Worm (Caenorhabditis elegans) whole organism, L4 larva: ENCODE results near the gene dop-5.

Experiments
- F49E8.2 ChIP-seq: sonication (generic microtip); optimal IDR thresholded peaks from 2 replicates; lab custom pipeline; 2016; ENCODE audit warnings: missing compliant biosample characterization, mild to moderate bottlenecking, missing genetic modification characterization, borderline replicate concordance
- ama-1 ChIP-seq: fragments of 150-350 bp; optimal IDR thresholded peaks from 2 replicates; lab custom pipeline; 2014; ENCODE audit warnings: inconsistent platforms, mixed read lengths
- ceh-32 ChIP-seq: sonication (generic microtip); optimal IDR thresholded peaks from 2 replicates; lab custom pipeline; 2016; ENCODE audit warnings: mild to moderate bottlenecking, missing genetic modification characterization, missing compliant biosample characterization; ENCODE audit not compliant: poor library complexity
- dmd-8 ChIP-seq: fragments of 200-800 bp; sonication (Bioruptor generic); IDR thresholded peaks from 2 replicates; pipeline ENCODE4 v1.3.6; 2022; ENCODE audit warnings: missing genetic modification characterization, missing compliant biosample characterization
- hlh-30 ChIP-seq: sonication (generic microtip); optimal IDR thresholded peaks from 2 replicates; lab custom pipeline; 2017; ENCODE audit warnings: antibody characterized with exemption, mild to moderate bottlenecking, missing genetic modification characterization, missing compliant biosample characterization; ENCODE audit not compliant: insufficient read depth
- lsy-2 ChIP-seq, 2 experiments: fragments of 150-350 bp in 1 of 2; sonication (generic microtip) in 1 of 2; optimal IDR thresholded peaks; 2 replicates each; lab custom pipeline; 2014 to 2017; ENCODE audit warnings: missing biosample characterization in 2 of 2, missing genetic modification characterization in 2 of 2
- madf-5 ChIP-seq, 2 experiments: fragments of 200-800 bp; sonication (Bioruptor generic); IDR thresholded peaks; 2 replicates each; pipeline ENCODE4 v1.3.6; 2022; ENCODE audit warnings: missing compliant biosample characterization in 2 of 2, missing genetic modification characterization in 2 of 2
- madf-9 ChIP-seq: fragments of 200-800 bp; sonication (Bioruptor generic); conservative IDR thresholded peaks from 2 replicates; pipeline ENCODE4 v1.3.6; 2022; ENCODE audit warnings: missing genetic modification reagents, missing genetic modification characterization, missing compliant biosample characterization
- nhr-237 ChIP-seq: sonication (generic microtip); optimal IDR thresholded peaks from 2 replicates; lab custom pipeline; 2017; ENCODE audit warnings: missing biosample characterization, missing genetic modification characterization
- nhr-42 ChIP-seq: fragments of 200-800 bp; sonication (Bioruptor generic); IDR thresholded peaks from 2 replicates; pipeline ENCODE4 v1.3.6; 2022; ENCODE audit warnings: missing genetic modification characterization, missing compliant biosample characterization
- nhr-6 ChIP-seq: fragments of 150-350 bp; optimal IDR thresholded peaks from 2 replicates; lab custom pipeline; 2014; ENCODE audit warnings: missing biosample characterization, missing genetic modification characterization
- nhr-77 ChIP-seq: fragments of 150-350 bp; optimal IDR thresholded peaks from 2 replicates; lab custom pipeline; 2014; ENCODE audit warnings: missing biosample characterization, missing genetic modification characterization
- skn-1 ChIP-seq: fragments of 150-350 bp; optimal IDR thresholded peaks from 2 replicates; lab custom pipeline; 2014; ENCODE audit warnings: missing biosample characterization, missing genetic modification characterization
- unc-130 ChIP-seq: sonication (generic microtip); optimal IDR thresholded peaks from 2 replicates; lab custom pipeline; 2016; ENCODE audit warnings: missing genetic modification reagents, missing genetic modification characterization, missing compliant biosample characterization

- no peak for TF ChIP-seq unc-130 (GFP tag; lab: Kevin White, UChicago)
- TF ChIP-seq nhr-42 (GFP tag; lab: Robert Waterston, UW), result no peak
- TF ChIP-seq lsy-2 (tag; optimal IDR thresholded peaks at IDR 0.05; lab: Kevin White, UChicago), result peak in 1 of 2 experiments; percentile 6
- TF ChIP-seq ceh-32, result no peak
- no peak for TF ChIP-seq F49E8.2 (tag; lab: Kevin White, UChicago)
- no peak for TF ChIP-seq madf-5 (GFP tag; IDR thresholded peaks at IDR 0.05; lab: Robert Waterston, UW)
- TF ChIP-seq skn-1 (tag; lab: Kevin White, UChicago), result no peak
- TF ChIP-seq madf-9 (GFP tag; lab: Robert Waterston, UW), result no peak
- TF ChIP-seq hlh-30, result no peak
- TF ChIP-seq nhr-6 (tag; lab: Kevin White, UChicago), result no peak
- TF ChIP-seq nhr-77 (tag; lab: Kevin White, UChicago), result no peak
- no peak for TF ChIP-seq nhr-237
- TF ChIP-seq dmd-8 (GFP tag; lab: Robert Waterston, UW), result no peak
- no peak for TF ChIP-seq ama-1 (lab: Kevin White, UChicago)
Observed at ce11 chrV:11351263-11351662, 14.8 kb downstream of the dop-5 start.
